Worm (Caenorhabditis elegans): Measurements from ENCODE around the gene F55A4.3.

DNA sequence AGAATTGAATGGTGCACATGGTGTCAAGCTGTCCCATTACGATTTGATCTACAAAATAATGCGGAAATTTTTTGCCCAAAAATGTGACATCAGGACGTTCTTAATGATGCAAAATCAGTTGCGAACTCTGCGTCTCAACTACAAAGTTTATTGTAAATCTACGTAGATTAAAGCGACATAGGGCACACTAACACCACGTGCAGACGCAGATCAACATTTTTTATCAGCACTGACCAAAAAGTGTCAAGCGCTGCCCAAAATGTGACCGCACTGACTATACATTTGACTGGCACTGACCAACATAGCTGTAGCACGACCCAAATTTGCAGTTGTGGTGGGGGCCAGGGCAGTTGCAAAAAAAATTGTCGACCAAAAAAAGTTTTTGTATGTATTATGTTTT lies 15.4 kb downstream of the F55A4.3 start:
- TF ChIP-seq ceh-82 (tag; optimal IDR thresholded peaks at IDR 0.05) (no peak), ztf-11 (tag; optimal IDR thresholded peaks at IDR 0.05) (no peak), nhr-11 (tag; optimal IDR thresholded peaks at IDR 0.05) (no peak), unc-62 (GFP tag; optimal IDR thresholded peaks at IDR 0.05) (no peak), snpc-4 (tag; optimal IDR thresholded peaks at IDR 0.05) (no peak), ceh-16 (tag; optimal IDR thresholded peaks at IDR 0.05) (no peak), lin-39 (tag; optimal IDR thresholded peaks at IDR 0.05) (no peak), aly-2 (tag; optimal IDR thresholded peaks at IDR 0.05) (no peak), elt-1 (tag; optimal IDR thresholded peaks at IDR 0.05) (no peak), nhr-237 (tag; optimal IDR thresholded peaks at IDR 0.05) (no peak)

Data from whole organism, L3 larva.